Fruit fly (Drosophila melanogaster) whole organism, wandering third instar larva: Measurements from ENCODE around the gene slo.

ENCODE experiments used
- Abd-B ChIP-seq: fragments of >200 bp; optimal IDR thresholded peaks from 2 replicates; lab custom pipeline; 2017; ENCODE audit warnings: missing biosample characterization, missing genetic modification characterization
- CG9705 ChIP-seq: fragments of 200-800 bp; sonication (Bioruptor generic); optimal IDR thresholded peaks from 2 replicates; lab custom pipeline; 2018; ENCODE audit warnings: missing biosample characterization, mild to moderate bottlenecking, missing genetic modification characterization
- N ChIP-seq: fragments of >200 bp; optimal IDR thresholded peaks from 2 replicates; lab custom pipeline; 2018; ENCODE audit warnings: missing biosample characterization, missing external identifiers, missing genetic modification characterization
- OdsH ChIP-seq: fragments of 200-800 bp; sonication (Bioruptor generic); optimal IDR thresholded peaks from 2 replicates; lab custom pipeline; 2016; ENCODE audit warnings: missing biosample characterization, mild to moderate bottlenecking, missing genetic modification characterization
- fru ChIP-seq: fragments of 200-800 bp; sonication (Bioruptor generic); optimal IDR thresholded peaks from 3 replicates; lab custom pipeline; 2016; ENCODE audit warnings: missing biosample characterization, mild to moderate bottlenecking, missing genetic modification characterization
- h ChIP-seq: fragments of 200-800 bp; sonication (Bioruptor generic); optimal IDR thresholded peaks from 3 replicates; lab custom pipeline; 2016; ENCODE audit warnings: missing biosample characterization, mild to moderate bottlenecking, missing genetic modification characterization

DNA sequence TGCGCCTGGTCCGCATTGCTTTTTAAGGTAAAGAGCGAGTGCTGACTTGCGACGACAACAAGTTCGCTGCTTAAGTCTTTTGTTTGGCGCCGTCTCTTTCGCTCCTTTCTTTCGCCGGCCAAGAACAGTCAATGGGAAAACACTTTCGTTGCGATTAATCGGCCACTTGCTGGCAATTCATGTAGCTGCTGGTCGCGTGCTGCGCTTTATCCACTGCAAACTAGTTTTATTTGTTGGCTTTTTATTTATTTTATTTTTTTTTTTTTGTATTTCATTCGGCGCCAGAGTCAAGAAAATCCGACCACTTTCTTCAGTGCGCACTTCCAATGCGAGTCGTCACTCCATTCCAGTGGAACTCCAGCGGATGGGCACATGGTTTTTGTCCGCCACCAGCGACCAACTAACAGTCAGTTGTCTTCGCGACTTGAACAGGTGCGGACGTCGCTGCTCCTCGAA, 50.1 kb downstream of the slo start, which contains the start of the genes CG13627 and CG46316:
- TF ChIP-seq h (no peak), OdsH (GFP tag; lab: Kevin White, UChicago) (no peak), N (GFP tag; lab: Kevin White, UChicago) (no peak), fru (GFP tag; lab: Kevin White, UChicago) (no peak), CG9705 (GFP tag; lab: Kevin White, UChicago) (no peak), Abd-B (no peak)
